Fruit fly (Drosophila melanogaster) whole organism, pupa: ENCODE data around the gene CG34309.

Experiments
- CG10348 ChIP-seq: fragments of 200-800 bp; sonication (Bioruptor generic); IDR thresholded peaks from 2 replicates; pipeline ENCODE4 v1.3.6; 2022; ENCODE audit warnings: missing biosample characterization, missing genetic modification characterization
- CG14655 ChIP-seq: fragments of 200-800 bp; sonication (Bioruptor generic); optimal IDR thresholded peaks from 3 replicates; lab custom pipeline; 2017; ENCODE audit warnings: mild to moderate bottlenecking, missing biosample characterization, missing genetic modification reagents, missing genetic modification characterization
- CG17806 ChIP-seq: fragments of 200-800 bp; sonication (Bioruptor generic); optimal IDR thresholded peaks from 2 replicates; lab custom pipeline; 2018; ENCODE audit warnings: missing biosample characterization, mild to moderate bottlenecking, missing genetic modification characterization, moderate library complexity
- CG4496 ChIP-seq: fragments of 200-800 bp; sonication (Bioruptor generic); IDR thresholded peaks from 3 replicates; pipeline ENCODE4 v1.3.6; 2022; ENCODE audit warnings: missing biosample characterization, missing genetic modification characterization
- CG8159 ChIP-seq: fragments of 200-800 bp; sonication (Bioruptor generic); optimal IDR thresholded peaks from 3 replicates; lab custom pipeline; 2018; ENCODE audit warnings: missing biosample characterization, mild to moderate bottlenecking, missing genetic modification characterization, moderate library complexity
- CG8301 ChIP-seq: fragments of 200-800 bp; sonication (Bioruptor generic); optimal IDR thresholded peaks from 2 replicates; lab custom pipeline; 2018; ENCODE audit warnings: missing biosample characterization, mild to moderate bottlenecking, missing genetic modification characterization
- CG9948 ChIP-seq: fragments of 200-800 bp; sonication (Bioruptor generic); optimal IDR thresholded peaks from 2 replicates; lab custom pipeline; 2018; ENCODE audit warnings: missing biosample characterization, mild to moderate bottlenecking, missing genetic modification characterization, moderate library complexity
- D1 ChIP-seq: fragments of 200-800 bp; sonication (Bioruptor generic); optimal IDR thresholded peaks from 2 replicates; lab custom pipeline; 2018; ENCODE audit warnings: missing biosample characterization, mild to moderate bottlenecking, missing genetic modification characterization, moderate library complexity
- EcR ChIP-seq: fragments of 200-800 bp; sonication (Bioruptor generic); optimal IDR thresholded peaks from 3 replicates; lab custom pipeline; 2019; ENCODE audit warnings: missing biosample characterization, missing genetic modification characterization, mild to moderate bottlenecking, moderate library complexity, missing genetic modification reagents
- Ets98B ChIP-seq: fragments of 200-800 bp; sonication (Bioruptor generic); IDR thresholded peaks from 2 replicates; pipeline ENCODE4 v1.3.6; 2022; ENCODE audit warnings: missing biosample characterization, missing genetic modification characterization
- Pif1A ChIP-seq: fragments of 200-800 bp; sonication (Bioruptor generic); optimal IDR thresholded peaks from 3 replicates; lab custom pipeline; 2016; ENCODE audit warnings: missing biosample characterization, missing genetic modification characterization
- Pif1B ChIP-seq: fragments of 200-800 bp; sonication (Bioruptor generic); optimal IDR thresholded peaks from 3 replicates; lab custom pipeline; 2016; ENCODE audit warnings: missing biosample characterization, missing genetic modification characterization
- fd96Ca ChIP-seq: fragments of 200-800 bp; sonication (Bioruptor generic); IDR thresholded peaks from 3 replicates; pipeline ENCODE4 v1.3.6; 2022; ENCODE audit warnings: missing biosample characterization, missing genetic modification characterization
- rn ChIP-seq: fragments of 200-800 bp; sonication (Bioruptor generic); IDR thresholded peaks from 2 replicates; pipeline ENCODE4 v1.3.6; 2022; ENCODE audit warnings: missing biosample characterization, missing genetic modification characterization

DNA sequence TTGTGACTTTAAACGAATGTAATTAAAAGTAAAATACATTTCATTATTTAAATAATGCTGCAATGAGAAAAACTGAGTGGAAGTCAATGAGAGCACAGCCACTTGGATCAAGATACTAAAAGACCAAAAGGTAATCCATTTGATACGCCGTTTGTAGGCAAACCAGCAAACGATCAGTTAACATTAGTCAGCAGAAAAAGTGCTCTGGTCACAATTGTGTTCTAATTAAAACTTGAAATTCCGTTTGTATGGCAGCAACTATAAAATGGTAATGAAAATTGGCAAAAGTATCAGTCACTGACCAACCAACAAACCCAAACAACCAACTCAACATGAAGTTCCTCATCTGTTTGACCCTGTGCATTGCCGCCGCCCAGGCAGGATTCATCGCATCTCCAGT is 25.1 kb downstream of the CG34309 start, which contains the start of gene CG14377:
- TF ChIP-seq Ets98B, result no peak
- TF ChIP-seq EcR (GFP tag; lab: Kevin White, UChicago), result no peak
- no peak for TF ChIP-seq CG4496 (GFP tag; lab: Robert Waterston, UW)
- no peak for TF ChIP-seq Pif1B (GFP tag; lab: Kevin White, UChicago)
- TF ChIP-seq fd96Ca, result no peak
- TF ChIP-seq rn (GFP tag; lab: Robert Waterston, UW), result no peak
- no peak for TF ChIP-seq CG17806 (tag; lab: Kevin White, UChicago)
- TF ChIP-seq CG14655, result no peak
- no peak for TF ChIP-seq CG8159 (tag; lab: Kevin White, UChicago)
- TF ChIP-seq Pif1A (GFP tag; lab: Kevin White, UChicago), result no peak
- no peak for TF ChIP-seq CG8301
- TF ChIP-seq CG10348 (GFP tag; lab: Robert Waterston, UW), result no peak
- TF ChIP-seq D1 (tag; lab: Kevin White, UChicago), result no peak
- no peak for TF ChIP-seq CG9948 (tag; lab: Kevin White, UChicago)
